Fruit fly (Drosophila melanogaster): Measurements from ENCODE around the gene NetA.

The NetA gene

DNA sequence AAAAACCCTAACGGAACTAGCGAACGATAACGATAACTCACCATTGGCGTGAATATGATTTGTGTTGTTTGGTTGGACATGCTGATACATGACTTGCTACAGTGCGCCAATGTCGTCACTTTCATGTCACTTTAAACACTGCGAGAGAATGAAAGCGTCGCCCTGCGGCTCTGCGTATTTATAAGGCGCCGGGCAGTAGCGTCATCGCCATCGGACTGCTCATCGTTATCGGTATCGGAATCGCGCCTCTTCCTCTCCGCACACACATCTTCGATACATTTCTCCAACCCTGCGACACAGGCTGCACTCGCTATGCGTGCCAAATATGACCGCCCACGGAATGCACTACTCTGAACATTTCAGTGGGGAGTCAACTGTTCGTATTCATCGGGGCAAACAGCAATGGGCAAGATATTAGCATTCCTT, 51.3 kb downstream of the NetA start, which contains the start of gene sbm (continued):
- peak; percentile 8 for TF ChIP-seq tx (GFP tag; optimal IDR thresholded peaks at IDR 0.05)
- TF ChIP-seq ci (GFP tag; IDR thresholded peaks at IDR 0.05): peak; percentile 59; the same call in 2 of the 3 replicates
- TF ChIP-seq HLH3B (GFP tag; IDR thresholded peaks at IDR 0.05): peak; percentile 58
- TF ChIP-seq ab (GFP tag; optimal IDR thresholded peaks at IDR 0.05): peak; percentile 8
- no peak for TF ChIP-seq toy (GFP tag; IDR thresholded peaks at IDR 0.05)
- no peak for TF ChIP-seq stc (GFP tag; IDR thresholded peaks at IDR 0.05)
- peak; percentile 28 for TF ChIP-seq her (GFP tag; optimal IDR thresholded peaks at IDR 0.05)
- peak; percentile 80 for TF ChIP-seq bbx (GFP tag; IDR thresholded peaks at IDR 0.05; ENCODE audit: partially characterized antibody)
- peak; percentile 74 for TF ChIP-seq crol (GFP tag; IDR thresholded peaks at IDR 0.05)
- TF ChIP-seq eve (GFP tag; optimal IDR thresholded peaks at IDR 0.05): no peak
- peak; percentile 32 for TF ChIP-seq slp2 (GFP tag; optimal IDR thresholded peaks at IDR 0.05)
- TF ChIP-seq CG7372 (GFP tag; IDR thresholded peaks at IDR 0.05): no peak; the same call in 1 of the 2 replicates
- TF ChIP-seq sd (tag; optimal IDR thresholded peaks at IDR 0.05): no peak
- TF ChIP-seq CG30403 (GFP tag; optimal IDR thresholded peaks at IDR 0.05): peak; percentile 54
- TF ChIP-seq CG12155 (GFP tag; optimal IDR thresholded peaks at IDR 0.05): peak; percentile 49
- no peak for TF ChIP-seq Nf-YB (GFP tag; optimal IDR thresholded peaks at IDR 0.05)
- peak; percentile 17; the same call in 1 of the 2 replicates for TF ChIP-seq CG10366 (GFP tag; IDR thresholded peaks at IDR 0.05)
- TF ChIP-seq sna (GFP tag; IDR thresholded peaks at IDR 0.05; ENCODE audit: partially characterized antibody): peak; percentile 61; the same call in 1 of the 2 replicates
- peak; percentile 41 for TF ChIP-seq CG15269 (tag; optimal IDR thresholded peaks at IDR 0.05)
- TF ChIP-seq pb (GFP tag; optimal IDR thresholded peaks at IDR 0.05): peak; percentile 33
- peak; percentile 63; the same call in 1 of the 2 replicates for TF ChIP-seq CG16779 (GFP tag; IDR thresholded peaks at IDR 0.05)
- 0 out of 3 replicates have a peak, but pooled peaks have one; percentile 50 for TF ChIP-seq sr (GFP tag; IDR thresholded peaks at IDR 0.05)
- TF ChIP-seq ERR (GFP tag; optimal IDR thresholded peaks at IDR 0.05): no peak
- peak; percentile 22 for TF ChIP-seq chn (GFP tag; optimal IDR thresholded peaks at IDR 0.05)
- no peak for TF ChIP-seq Tbp (GFP tag; optimal IDR thresholded peaks at IDR 0.05)
- TF ChIP-seq dysf (GFP tag; IDR thresholded peaks at IDR 0.05): peak; percentile 50; the same call in 1 of the 3 replicates
- TF ChIP-seq NC2β (GFP tag; optimal IDR thresholded peaks at IDR 0.05): peak; percentile 3
- TF ChIP-seq Usf (GFP tag; optimal IDR thresholded peaks at IDR 0.05): no peak
- TF ChIP-seq CkIIα-i1 (GFP tag; IDR thresholded peaks at IDR 0.05): no peak
- TF ChIP-seq C15 (GFP tag; IDR thresholded peaks at IDR 0.05): 0 out of 3 replicates have a peak, but pooled peaks have one; percentile 18
- TF ChIP-seq fd96Cb (tag; optimal IDR thresholded peaks at IDR 0.05): peak; percentile 9
- TF ChIP-seq CG30020 (tag; optimal IDR thresholded peaks at IDR 0.05): no peak
- TF ChIP-seq CG14667 (GFP tag; IDR thresholded peaks at IDR 0.05): 0 out of 2 replicates have a peak, but pooled peaks have one; percentile 18
- peak; percentile 50 for TF ChIP-seq Neu2 (GFP tag; optimal IDR thresholded peaks at IDR 0.05; ENCODE audit: borderline replicate concordance)
- TF ChIP-seq scrt (GFP tag; optimal IDR thresholded peaks at IDR 0.05): peak; percentile 3
- peak; percentile 18 for TF ChIP-seq CG10654 (GFP tag; optimal IDR thresholded peaks at IDR 0.05)
- no peak for TF ChIP-seq CG2875 (GFP tag; optimal IDR thresholded peaks at IDR 0.05)
- no peak for TF ChIP-seq CG8281 (tag; optimal IDR thresholded peaks at IDR 0.05)
- no peak for TF ChIP-seq bigmax (GFP tag; optimal IDR thresholded peaks at IDR 0.05)
- TF ChIP-seq wek (GFP tag; optimal IDR thresholded peaks at IDR 0.05): no peak
- 0 out of 2 replicates have a peak, but pooled peaks have one; percentile 10 for TF ChIP-seq CG32767 (GFP tag; IDR thresholded peaks at IDR 0.05)
- no peak for TF ChIP-seq CG16815 (GFP tag; optimal IDR thresholded peaks at IDR 0.05)
- peak; percentile 30 for TF ChIP-seq dm (GFP tag; optimal IDR thresholded peaks at IDR 0.05)
- peak; percentile 23 for TF ChIP-seq Six4 (GFP tag; optimal IDR thresholded peaks at IDR 0.05)
- peak; percentile 32 for TF ChIP-seq CG1602 (GFP tag; optimal IDR thresholded peaks at IDR 0.05)
- TF ChIP-seq insv (GFP tag; optimal IDR thresholded peaks at IDR 0.05): no peak
- TF ChIP-seq tgo (GFP tag; IDR thresholded peaks at IDR 0.05): peak; percentile 50; the same call in 1 of the 3 replicates
- TF ChIP-seq CG7963 (GFP tag; IDR thresholded peaks at IDR 0.05; ENCODE audit: partially characterized antibody): peak; percentile 80
- TF ChIP-seq CG18476 (GFP tag; optimal IDR thresholded peaks at IDR 0.05): peak; percentile 36
- peak; percentile 28 for TF ChIP-seq CG2678 (tag; optimal IDR thresholded peaks at IDR 0.05)
- peak; percentile 7 for TF ChIP-seq CG4328 (GFP tag; optimal IDR thresholded peaks at IDR 0.05)
